Fruit fly (Drosophila melanogaster) whole organism, wandering third instar larva: Measurements from ENCODE around the gene CG31463.

Source experiments
- Mio ChIP-seq: sonication (Bioruptor generic); optimal IDR thresholded peaks from 2 replicates; lab custom pipeline; 2016; ENCODE audit warnings: missing biosample characterization, missing genetic modification characterization
- Sp1 ChIP-seq: fragments of 200-800 bp; sonication (Bioruptor generic); optimal IDR thresholded peaks from 3 replicates; lab custom pipeline; 2019; ENCODE audit warnings: missing biosample characterization, mild to moderate bottlenecking, missing genetic modification characterization, moderate library complexity
- dmrt93B ChIP-seq: fragments of 200-800 bp; sonication (Bioruptor generic); optimal IDR thresholded peaks from 2 replicates; lab custom pipeline; 2018; ENCODE audit warnings: missing biosample characterization, mild to moderate bottlenecking, missing genetic modification characterization
- dsf ChIP-seq: sonication (Bioruptor generic); optimal IDR thresholded peaks from 2 replicates; lab custom pipeline; 2016; ENCODE audit warnings: missing biosample characterization, missing genetic modification characterization, borderline replicate concordance
- foxo ChIP-seq, 2 experiments: fragments of 200-800 bp; sonication (Bioruptor generic); optimal IDR thresholded peaks; 2 replicates in 1 of 2; 3 replicates in 1 of 2; lab custom pipeline; 2016 to 2017; ENCODE audit warnings: missing biosample characterization in 2 of 2, missing genetic modification characterization in 2 of 2
- h ChIP-seq: fragments of 200-800 bp; sonication (Bioruptor generic); optimal IDR thresholded peaks from 3 replicates; lab custom pipeline; 2016; ENCODE audit warnings: missing biosample characterization, mild to moderate bottlenecking, missing genetic modification characterization
- jim ChIP-seq: fragments of 175-275, 200-325 bp; sonication (Bioruptor generic); optimal IDR thresholded peaks from 2 replicates; lab custom pipeline; 2016; ENCODE audit warnings: missing biosample characterization, mild to moderate bottlenecking, missing genetic modification characterization
- lola ChIP-seq: fragments of >200 bp; optimal IDR thresholded peaks from 2 replicates; lab custom pipeline; 2017; ENCODE audit warnings: missing biosample characterization, missing genetic modification characterization
- pan ChIP-seq: fragments of >200 bp; optimal IDR thresholded peaks from 2 replicates; lab custom pipeline; 2017
- psq ChIP-seq: fragments of 200-800 bp; sonication (Bioruptor generic); optimal IDR thresholded peaks from 3 replicates; lab custom pipeline; 2017; ENCODE audit warnings: missing biosample characterization, mild to moderate bottlenecking, missing genetic modification characterization, moderate library complexity
- rgr ChIP-seq: fragments of 200-800 bp; sonication (Bioruptor generic); optimal IDR thresholded peaks from 3 replicates; lab custom pipeline; 2016; ENCODE audit warnings: missing biosample characterization, mild to moderate bottlenecking, missing genetic modification characterization
- sage ChIP-seq: fragments of 200-800 bp; sonication (Bioruptor generic); optimal IDR thresholded peaks from 2 replicates; lab custom pipeline; 2016; ENCODE audit warnings: missing biosample characterization, mild to moderate bottlenecking, missing genetic modification characterization
- tai ChIP-seq: sonication (Bioruptor generic); optimal IDR thresholded peaks from 2 replicates; lab custom pipeline; 2016; ENCODE audit warnings: missing biosample characterization, missing genetic modification characterization
- usp ChIP-seq: fragments of >200 bp; optimal IDR thresholded peaks from 2 replicates; lab custom pipeline; 2017; ENCODE audit warnings: missing biosample characterization, missing genetic modification characterization

dm6 chr3R:8264302-8265080 lies 27.6 kb upstream of the CG31463 start, which contains the start of the genes RPA1 and Mcm2:
- TF ChIP-seq pan (lab: Kevin White, UChicago): no peak
- TF ChIP-seq dmrt93B (GFP tag; lab: Kevin White, UChicago): peak; percentile 83
- TF ChIP-seq psq (GFP tag; lab: Kevin White, UChicago): peak; percentile 77
- TF ChIP-seq tai (GFP tag; lab: Kevin White, UChicago): no peak
- peak; percentile 39 for TF ChIP-seq dsf (GFP tag; lab: Kevin White, UChicago)
- TF ChIP-seq Sp1 (GFP tag; lab: Kevin White, UChicago): peak; percentile 84
- TF ChIP-seq usp (GFP tag; lab: Kevin White, UChicago): no peak
- TF ChIP-seq rgr (GFP tag; lab: Kevin White, UChicago): peak; percentile 74
- peak; percentile 1 for TF ChIP-seq Mio (GFP tag; lab: Kevin White, UChicago)
- TF ChIP-seq jim (GFP tag; lab: Kevin White, UChicago): peak; percentile 76
- TF ChIP-seq lola (GFP tag; lab: Kevin White, UChicago): no peak
- TF ChIP-seq sage (GFP tag; lab: Kevin White, UChicago): no peak
- TF ChIP-seq foxo (GFP tag; optimal IDR thresholded peaks at IDR 0.05; lab: Kevin White, UChicago): peak in 1 of 2 experiments; percentile 89
- peak; percentile 75 for TF ChIP-seq h
